Fruit fly (Drosophila melanogaster) whole organism, embryonic: ENCODE results near the gene Mo25.

ENCODE experiments used
- Awh ChIP-seq: fragments of 200-800 bp; sonication (Bioruptor generic); IDR thresholded peaks from 2 replicates; pipeline ENCODE4, ENCODE4 v1.3.6; 2022; ENCODE audit warnings: missing biosample characterization, missing genetic modification characterization
- CG1024 ChIP-seq: fragments of 200-800 bp; sonication (Bioruptor generic); IDR thresholded peaks from 2 replicates; pipeline ENCODE4 v1.3.6; 2022; ENCODE audit warnings: missing biosample characterization, missing genetic modification characterization
- CG10959 ChIP-seq: fragments of 200-800 bp; sonication (Bioruptor generic); IDR thresholded peaks from 2 replicates; pipeline ENCODE4 v1.3.6; 2022; ENCODE audit warnings: missing biosample characterization, missing genetic modification characterization
- CG12155 ChIP-seq: fragments of 200-800 bp; sonication (Bioruptor generic); optimal IDR thresholded peaks from 3 replicates; lab custom pipeline; 2016; ENCODE audit warnings: missing biosample characterization, missing genetic modification characterization
- CG12236 ChIP-seq: fragments of 200-800 bp; sonication (Bioruptor generic); optimal IDR thresholded peaks from 2 replicates; lab custom pipeline; 2016; ENCODE audit warnings: missing biosample characterization, missing genetic modification characterization
- CG12391 ChIP-seq: fragments of 200-800 bp; sonication (Bioruptor generic); optimal IDR thresholded peaks from 3 replicates; lab custom pipeline; 2018; ENCODE audit warnings: missing biosample characterization, mild to moderate bottlenecking, missing genetic modification characterization, moderate library complexity
- CG12659 ChIP-seq: fragments of 200-800 bp; sonication (Bioruptor generic); optimal IDR thresholded peaks from 3 replicates; lab custom pipeline; 2017; ENCODE audit warnings: mild to moderate bottlenecking, missing biosample characterization, missing genetic modification reagents, missing genetic modification characterization
- CG13287 ChIP-seq: fragments of 200-800 bp; sonication (Bioruptor generic); IDR thresholded peaks from 2 replicates; pipeline ENCODE4 v1.3.6; 2022; ENCODE audit warnings: missing biosample characterization, missing genetic modification characterization; ENCODE audit not compliant: partially characterized antibody
- CG14860 ChIP-seq: fragments of 200-800 bp; sonication (Bioruptor generic); IDR thresholded peaks from 3 replicates; pipeline ENCODE4 v1.3.6; 2022; ENCODE audit warnings: missing biosample characterization, missing genetic modification characterization; ENCODE audit not compliant: partially characterized antibody
- CG15269 ChIP-seq: fragments of 200-800 bp; sonication (Bioruptor generic); optimal IDR thresholded peaks from 2 replicates; lab custom pipeline; 2018; ENCODE audit warnings: missing biosample characterization, mild to moderate bottlenecking, missing genetic modification characterization, moderate library complexity
- CG17186 ChIP-seq: fragments of 200-800 bp; sonication (Bioruptor generic); optimal IDR thresholded peaks from 3 replicates; lab custom pipeline; 2017; ENCODE audit warnings: missing biosample characterization, missing genetic modification reagents, missing genetic modification characterization
- CG17568 ChIP-seq: fragments of 200-800 bp; sonication (Bioruptor generic); optimal IDR thresholded peaks from 2 replicates; lab custom pipeline; 2018; ENCODE audit warnings: missing biosample characterization, mild to moderate bottlenecking, missing genetic modification characterization, moderate library complexity
- CG18011 ChIP-seq: fragments of 200-800 bp; sonication (Bioruptor generic); optimal IDR thresholded peaks from 2 replicates; lab custom pipeline; 2017; ENCODE audit warnings: missing biosample characterization, missing genetic modification characterization, mild to moderate bottlenecking, moderate library complexity, missing genotype
- CG1832 ChIP-seq: fragments of 200-800 bp; sonication (Bioruptor generic); optimal IDR thresholded peaks from 2 replicates; lab custom pipeline; 2017; ENCODE audit warnings: missing biosample characterization, mild to moderate bottlenecking, missing genetic modification characterization, inconsistent platforms
- CG18764 ChIP-seq: fragments of 200-800 bp; sonication (Bioruptor generic); optimal IDR thresholded peaks from 3 replicates; lab custom pipeline; 2016; ENCODE audit warnings: missing biosample characterization, missing genetic modification characterization
- CG34376 ChIP-seq: fragments of 200-800 bp; sonication (Bioruptor generic); optimal IDR thresholded peaks from 2 replicates; lab custom pipeline; 2018; ENCODE audit warnings: missing biosample characterization, mild to moderate bottlenecking, missing genetic modification characterization
- CG4730 ChIP-seq: fragments of 200-800 bp; sonication (Bioruptor generic); IDR thresholded peaks from 2 replicates; pipeline ENCODE4 v1.3.6; 2022; ENCODE audit warnings: missing biosample characterization, missing genetic modification characterization
- CG7271 ChIP-seq: fragments of 200-800 bp; sonication (Bioruptor generic); optimal IDR thresholded peaks from 2 replicates; lab custom pipeline; 2018; ENCODE audit warnings: missing biosample characterization, mild to moderate bottlenecking, missing genetic modification characterization, moderate library complexity
- CG7839 ChIP-seq: fragments of 200-800 bp; sonication (Bioruptor generic); optimal IDR thresholded peaks from 3 replicates; lab custom pipeline; 2018; ENCODE audit warnings: missing biosample characterization, mild to moderate bottlenecking, missing genetic modification characterization, moderate library complexity
- CG8388 ChIP-seq: fragments of 200-800 bp; sonication (Bioruptor generic); optimal IDR thresholded peaks from 2 replicates; lab custom pipeline; 2019; ENCODE audit warnings: missing biosample characterization, mild to moderate bottlenecking, missing genetic modification characterization, moderate library complexity
- CG9876 ChIP-seq: fragments of 200-800 bp; sonication (Bioruptor generic); optimal IDR thresholded peaks from 2 replicates; lab custom pipeline; 2016; ENCODE audit warnings: missing biosample characterization, missing genetic modification characterization
- Chrac-16 ChIP-seq: fragments of 200-800 bp; sonication (Bioruptor generic); optimal IDR thresholded peaks from 3 replicates; lab custom pipeline; 2016; ENCODE audit warnings: missing biosample characterization, missing genetic modification characterization
- Jarid2 ChIP-seq: fragments of 200-800 bp; sonication (Bioruptor generic); optimal IDR thresholded peaks from 3 replicates; lab custom pipeline; 2017; ENCODE audit warnings: mild to moderate bottlenecking, missing biosample characterization, missing genetic modification reagents, missing genetic modification characterization
- NFAT ChIP-seq: fragments of 200-800 bp; sonication (Bioruptor generic); IDR thresholded peaks from 2 replicates; pipeline ENCODE4 v1.3.6; 2022; ENCODE audit warnings: missing biosample characterization, missing genetic modification characterization
- Nf-YC ChIP-seq: fragments of 200-800 bp; optimal IDR thresholded peaks from 3 replicates; lab custom pipeline; 2019; ENCODE audit warnings: missing biosample characterization, mild to moderate bottlenecking, missing genetic modification characterization, moderate library complexity
- NfI ChIP-seq: fragments of 200-800 bp; sonication (Bioruptor generic); optimal IDR thresholded peaks from 3 replicates; lab custom pipeline; 2018; ENCODE audit warnings: missing biosample characterization, mild to moderate bottlenecking, missing genetic modification characterization, moderate library complexity
- ase ChIP-seq: fragments of 200-800 bp; sonication (Bioruptor generic); IDR thresholded peaks from 3 replicates; pipeline ENCODE4 v1.3.6; 2022; ENCODE audit warnings: missing biosample characterization, missing genetic modification characterization
- cwo ChIP-seq: fragments of 200-800 bp; sonication (Bioruptor generic); optimal IDR thresholded peaks from 3 replicates; lab custom pipeline; 2017; ENCODE audit warnings: missing biosample characterization, missing genetic modification characterization, mild to moderate bottlenecking, moderate library complexity, missing genetic modification reagents
- da ChIP-seq: fragments of 200-800 bp; sonication (Bioruptor generic); optimal IDR thresholded peaks from 2 replicates; lab custom pipeline; 2016; ENCODE audit warnings: missing biosample characterization, missing genetic modification characterization
- dmrt11E ChIP-seq: fragments of 200-800 bp; sonication (Bioruptor generic); optimal IDR thresholded peaks from 3 replicates; lab custom pipeline; 2018; ENCODE audit warnings: missing biosample characterization, mild to moderate bottlenecking, missing genetic modification characterization, moderate library complexity
- eve ChIP-seq, 2 experiments: fragments of >200 bp; optimal IDR thresholded peaks; 2 replicates each; lab custom pipeline; 2017; ENCODE audit warnings: missing biosample characterization in 2 of 2, missing genetic modification characterization in 2 of 2
- eyg ChIP-seq: fragments of 200-800 bp; sonication (Bioruptor generic); optimal IDR thresholded peaks from 3 replicates; lab custom pipeline; 2016; ENCODE audit warnings: missing biosample characterization, missing genetic modification characterization
- gem ChIP-seq: fragments of 200-800 bp; sonication (Bioruptor generic); optimal IDR thresholded peaks from 2 replicates; lab custom pipeline; 2019; ENCODE audit warnings: missing biosample characterization, mild to moderate bottlenecking, missing genetic modification characterization, moderate library complexity
- grn ChIP-seq: fragments of 200-800 bp; sonication (Bioruptor generic); optimal IDR thresholded peaks from 3 replicates; lab custom pipeline; 2017; ENCODE audit warnings: missing biosample characterization, missing genetic modification characterization
- gsb ChIP-seq: fragments of 200-800 bp; sonication (Bioruptor generic); IDR thresholded peaks from 2 replicates; pipeline ENCODE4 v1.3.6; 2022; ENCODE audit warnings: missing biosample characterization, missing genetic modification characterization
- hth ChIP-seq: fragments of >200 bp; optimal IDR thresholded peaks from 2 replicates; lab custom pipeline; 2017; ENCODE audit warnings: inconsistent platforms
- ind ChIP-seq: fragments of 200-800 bp; sonication (Bioruptor generic); optimal IDR thresholded peaks from 3 replicates; lab custom pipeline; 2016; ENCODE audit warnings: missing biosample characterization, missing genetic modification characterization
- inv ChIP-seq: fragments of 200-800 bp; sonication (Bioruptor generic); IDR thresholded peaks from 2 replicates; pipeline ENCODE4 v1.3.6; 2022; ENCODE audit warnings: missing biosample characterization, missing genetic modification characterization; ENCODE audit not compliant: partially characterized antibody
- knrl ChIP-seq: fragments of 200-800 bp; sonication (Bioruptor generic); IDR thresholded peaks from 3 replicates; pipeline ENCODE4 v1.3.6; 2022; ENCODE audit warnings: missing biosample characterization, missing genetic modification characterization; ENCODE audit not compliant: partially characterized antibody
- maf-S ChIP-seq: fragments of 200-800 bp; sonication (Bioruptor generic); optimal IDR thresholded peaks from 2 replicates; lab custom pipeline; 2016; ENCODE audit warnings: missing biosample characterization, missing genetic modification characterization
- p53 ChIP-seq: fragments of 200-800 bp; sonication (Bioruptor generic); optimal IDR thresholded peaks from 2 replicates; lab custom pipeline; 2016; ENCODE audit warnings: missing biosample characterization, missing genetic modification characterization
- pan ChIP-seq, 4 experiments: fragments of >200 bp in 3 of 4; fragments of 200-800 bp in 1 of 4; sonication (Bioruptor generic) in 1 of 4; optimal IDR thresholded peaks in 3 of 4; IDR thresholded peaks in 1 of 4; 2 replicates each; pipeline versions ENCODE4 v1.3.6 to Lab custom; 2017 to 2022; ENCODE audit warnings: missing biosample characterization in 2 of 4, missing genetic modification characterization in 2 of 4, mixed read lengths in 1 of 4
- pfk ChIP-seq: fragments of 200-800 bp; sonication (Bioruptor generic); optimal IDR thresholded peaks from 2 replicates; lab custom pipeline; 2018; ENCODE audit warnings: missing biosample characterization, mild to moderate bottlenecking, missing genetic modification characterization, moderate library complexity
- ranshi ChIP-seq: fragments of 200-800 bp; sonication (Bioruptor generic); IDR thresholded peaks from 2 replicates; pipeline ENCODE4 v1.3.6; 2022; ENCODE audit warnings: missing biosample characterization, missing genetic modification characterization
- row ChIP-seq: fragments of 200-800 bp; sonication (Bioruptor generic); IDR thresholded peaks from 3 replicates; pipeline ENCODE4 v1.3.6; 2022; ENCODE audit warnings: missing biosample characterization, missing genetic modification characterization
- salm ChIP-seq: fragments of 200-800 bp; sonication (Bioruptor generic); optimal IDR thresholded peaks from 2 replicates; lab custom pipeline; 2018; ENCODE audit warnings: missing biosample characterization, mild to moderate bottlenecking, missing genetic modification characterization
- shn ChIP-seq: fragments of 200-800 bp; sonication (Bioruptor generic); optimal IDR thresholded peaks from 3 replicates; lab custom pipeline; 2016; ENCODE audit warnings: missing biosample characterization, missing genetic modification characterization
- tap ChIP-seq: fragments of 200-800 bp; optimal IDR thresholded peaks from 3 replicates; lab custom pipeline; 2019; ENCODE audit warnings: missing biosample characterization, mild to moderate bottlenecking, missing genetic modification characterization, moderate library complexity
- twi ChIP-seq: fragments of 200-800 bp; optimal IDR thresholded peaks from 2 replicates; lab custom pipeline; 2019; ENCODE audit warnings: missing biosample characterization, mild to moderate bottlenecking, missing genetic modification characterization, moderate library complexity
- unpg ChIP-seq: fragments of 200-800 bp; sonication (Bioruptor generic); optimal IDR thresholded peaks from 3 replicates; lab custom pipeline; 2018; ENCODE audit warnings: missing biosample characterization, mild to moderate bottlenecking, missing genetic modification characterization, moderate library complexity
- z ChIP-seq: fragments of 200-800 bp; sonication (Bioruptor generic); IDR thresholded peaks from 3 replicates; pipeline ENCODE4 v1.3.6; 2022; ENCODE audit warnings: missing biosample characterization, missing genetic modification characterization

Mo25 gene

dm6 chr3L:16572208-16572607, 43.1 kb downstream of the Mo25 start (continued):
- no peak for TF ChIP-seq p53
- TF ChIP-seq CG34376: peak; percentile 71
- no peak for TF ChIP-seq CG17186 (GFP tag; lab: Kevin White, UChicago)
- no peak for TF ChIP-seq da (GFP tag; lab: Kevin White, UChicago)
- TF ChIP-seq salm: no peak
- TF ChIP-seq Jarid2 (GFP tag; lab: Kevin White, UChicago): peak; percentile 93
- peak; percentile 1 for TF ChIP-seq Nf-YC
- no peak for TF ChIP-seq hth (lab: Kevin White, UChicago)
- TF ChIP-seq shn (GFP tag; lab: Kevin White, UChicago): no peak
- TF ChIP-seq eyg: no peak
- TF ChIP-seq eve (GFP tag; optimal IDR thresholded peaks at IDR 0.05; lab: Kevin White, UChicago): no peak
- 0 out of 2 replicates have a peak, but pooled peaks have one; percentile 16 for TF ChIP-seq inv (GFP tag; lab: Robert Waterston, UW)
- TF ChIP-seq CG1024: no peak
- no peak for TF ChIP-seq pfk (GFP tag; lab: Kevin White, UChicago)
- no peak for TF ChIP-seq CG18011 (GFP tag; lab: Kevin White, UChicago)
- TF ChIP-seq CG7839 (tag; lab: Kevin White, UChicago): no peak
- no peak for TF ChIP-seq CG4730 (GFP tag; lab: Robert Waterston, UW)
- peak; percentile 92 for TF ChIP-seq grn
- no peak for TF ChIP-seq knrl
- no peak for TF ChIP-seq CG14860 (GFP tag; lab: Robert Waterston, UW)
- TF ChIP-seq twi (tag; lab: Kevin White, UChicago): no peak
- TF ChIP-seq gem (tag; lab: Kevin White, UChicago): no peak
- no peak; the same call in 2 of the 3 replicates for TF ChIP-seq row (GFP tag; lab: Robert Waterston, UW)
- peak; percentile 9 for TF ChIP-seq CG17568 (GFP tag; lab: Kevin White, UChicago)
- TF ChIP-seq tap (tag; lab: Kevin White, UChicago): no peak
- TF ChIP-seq CG9876 (GFP tag; lab: Kevin White, UChicago): no peak
- no peak for TF ChIP-seq ranshi
- no peak for TF ChIP-seq ase (GFP tag; lab: Robert Waterston, UW)
- TF ChIP-seq gsb: no peak
- peak; percentile 23; the same call in 1 of the 2 replicates for TF ChIP-seq CG13287
- TF ChIP-seq maf-S (GFP tag; lab: Kevin White, UChicago): no peak
- no peak for TF ChIP-seq CG12659
- no peak for TF ChIP-seq dmrt11E (tag; lab: Kevin White, UChicago)
- TF ChIP-seq CG12236: no peak
- TF ChIP-seq cwo (GFP tag; lab: Kevin White, UChicago): no peak
- no peak for TF ChIP-seq CG12391 (tag; lab: Kevin White, UChicago)
- TF ChIP-seq Awh (GFP tag; lab: Robert Waterston, UW): no peak
- TF ChIP-seq z: no peak
- no peak for TF ChIP-seq CG18764 (GFP tag; lab: Kevin White, UChicago)
- no peak for TF ChIP-seq NfI (GFP tag; lab: Kevin White, UChicago)
- TF ChIP-seq CG15269: peak; percentile 19
- no peak for TF ChIP-seq unpg (GFP tag; lab: Kevin White, UChicago)
- no peak for TF ChIP-seq Chrac-16 (GFP tag; lab: Kevin White, UChicago)
- TF ChIP-seq NFAT: peak; percentile 54; the same call in 1 of the 2 replicates
- no peak for TF ChIP-seq CG10959 (GFP tag; lab: Robert Waterston, UW)
- TF ChIP-seq CG8388: no peak
- no peak for TF ChIP-seq CG12155 (GFP tag; lab: Kevin White, UChicago)
- no peak for TF ChIP-seq CG1832 (GFP tag; lab: Kevin White, UChicago)
- TF ChIP-seq CG7271 (tag; lab: Kevin White, UChicago): no peak
- TF ChIP-seq ind (GFP tag; lab: Kevin White, UChicago): no peak
- TF ChIP-seq pan (optimal IDR thresholded peaks at IDR 0.05; lab: Kevin White, UChicago): no peak
- TF ChIP-seq pan (GFP tag; optimal IDR thresholded peaks at IDR 0.05 in 1 of 2, IDR thresholded peaks at IDR 0.05 in 1 of 2): no peak
